Worm (Caenorhabditis elegans) whole organism, L1 larva: ENCODE data around the gene cnt-1.

ENCODE experiments used
- aly-2 ChIP-seq: fragments of 150-350 bp; optimal IDR thresholded peaks from 2 replicates; lab custom pipeline; 2014; ENCODE audit warnings: missing biosample characterization, missing genetic modification characterization
- ama-1 ChIP-seq: fragments of 150-350 bp; optimal IDR thresholded peaks from 2 replicates; lab custom pipeline; 2014
- blmp-1 ChIP-seq: fragments of 150-350 bp; optimal IDR thresholded peaks from 2 replicates; lab custom pipeline; 2014; ENCODE audit warnings: missing biosample characterization, missing genetic modification characterization
- dsc-1 ChIP-seq: sonication (generic microtip); optimal IDR thresholded peaks from 2 replicates; lab custom pipeline; 2016; ENCODE audit warnings: mild to moderate bottlenecking, missing genetic modification characterization, missing compliant biosample characterization
- elt-2 ChIP-seq: sonication (generic microtip); optimal IDR thresholded peaks from 2 replicates; lab custom pipeline; 2016; ENCODE audit warnings: missing genetic modification characterization, mild to moderate bottlenecking, inconsistent platforms, missing compliant biosample characterization, missing genetic modification reagents
- lin-13 ChIP-seq: fragments of 150-350 bp; optimal IDR thresholded peaks from 2 replicates; lab custom pipeline; 2014; ENCODE audit warnings: missing biosample characterization, missing genetic modification reagents, missing genetic modification characterization
- lin-39 ChIP-seq: fragments of 150-350 bp; optimal IDR thresholded peaks from 2 replicates; lab custom pipeline; 2014; ENCODE audit warnings: missing biosample characterization, missing genetic modification reagents, missing genetic modification characterization
- nhr-76 ChIP-seq: sonication (generic microtip); optimal IDR thresholded peaks from 2 replicates; lab custom pipeline; 2017; ENCODE audit warnings: missing biosample characterization, missing genetic modification characterization
- pag-3 ChIP-seq: sonication (generic microtip); optimal IDR thresholded peaks from 2 replicates; lab custom pipeline; 2017; ENCODE audit warnings: missing genetic modification characterization, mild to moderate bottlenecking, missing compliant biosample characterization, antibody characterized with exemption, borderline replicate concordance; ENCODE audit not compliant: insufficient read depth
- snpc-4 ChIP-seq: fragments of 150-350 bp; optimal IDR thresholded peaks from 2 replicates; lab custom pipeline; 2014; ENCODE audit warnings: missing biosample characterization, missing genetic modification characterization
- unc-130 ChIP-seq: fragments of 150-350 bp; optimal IDR thresholded peaks from 2 replicates; lab custom pipeline; 2017; ENCODE audit warnings: missing biosample characterization, missing genetic modification characterization, inconsistent platforms

DNA sequence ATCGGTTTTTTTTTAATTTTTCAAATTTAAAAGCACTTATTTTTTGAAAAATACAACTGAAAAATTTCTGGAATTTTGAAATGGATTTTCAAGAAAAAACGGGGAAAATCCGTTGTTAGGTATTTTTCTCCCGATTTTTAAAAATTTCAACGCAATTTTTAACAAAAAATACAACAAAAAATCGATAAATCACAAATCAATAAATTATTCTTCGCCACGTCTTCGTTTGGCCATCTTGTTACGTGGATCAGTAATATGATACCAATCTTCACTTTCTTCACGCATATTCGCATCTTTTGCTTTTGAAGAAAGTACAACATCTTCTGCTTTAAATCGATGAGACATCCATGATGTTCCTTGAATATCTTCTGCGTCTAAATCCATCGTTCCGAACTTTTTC lies 60.0 kb downstream of the cnt-1 start:
- no peak for TF ChIP-seq ama-1 (lab: Kevin White, UChicago)
- TF ChIP-seq pag-3 (tag; lab: Kevin White, UChicago), result no peak
- no peak for TF ChIP-seq unc-130
- TF ChIP-seq dsc-1 (tag; lab: Kevin White, UChicago), result no peak
- no peak for TF ChIP-seq blmp-1 (tag; lab: Kevin White, UChicago)
- TF ChIP-seq lin-39 (tag; lab: Kevin White, UChicago), result no peak
- no peak for TF ChIP-seq snpc-4 (tag; lab: Kevin White, UChicago)
- TF ChIP-seq lin-13 (GFP tag; lab: Kevin White, UChicago), result no peak
- TF ChIP-seq elt-2 (tag; lab: Kevin White, UChicago), result no peak
- no peak for TF ChIP-seq nhr-76 (tag; lab: Kevin White, UChicago)
- TF ChIP-seq aly-2 (tag; lab: Kevin White, UChicago), result no peak
